Fruit fly (Drosophila melanogaster): ENCODE data around the gene SNF4Agamma.

SNF4Agamma gene

dm6 chr3R:21246492-21247061, 106.0 kb downstream of the SNF4Agamma start, which contains the start of gene ETHR (continued):
- TF ChIP-seq B-H1 (GFP tag; IDR thresholded peaks at IDR 0.05), result peak; percentile 43; the same call in 2 of the 3 replicates
- TF ChIP-seq onecut (GFP tag; IDR thresholded peaks at IDR 0.05), result peak; percentile 10; the same call in 1 of the 2 replicates
- peak; percentile 73 for TF ChIP-seq CG2678 (tag; optimal IDR thresholded peaks at IDR 0.05)
- no peak for TF ChIP-seq sqz (GFP tag; optimal IDR thresholded peaks at IDR 0.05)
- peak; percentile 35 for TF ChIP-seq BEAF-32 (GFP tag; optimal IDR thresholded peaks at IDR 0.05)
- TF ChIP-seq kah (GFP tag; optimal IDR thresholded peaks at IDR 0.05), result no peak
- peak; percentile 9 for TF ChIP-seq CG10209 (GFP tag; optimal IDR thresholded peaks at IDR 0.05)
- TF ChIP-seq CG6272 (GFP tag; IDR thresholded peaks at IDR 0.05), result no peak
- no peak for TF ChIP-seq CG2129 (GFP tag; IDR thresholded peaks at IDR 0.05; ENCODE audit: partially characterized antibody)
- peak; percentile 85 for TF ChIP-seq mirr (GFP tag; optimal IDR thresholded peaks at IDR 0.05)
- TF ChIP-seq Sry-δ (GFP tag; optimal IDR thresholded peaks at IDR 0.05), result no peak
- TF ChIP-seq lilli (GFP tag; optimal IDR thresholded peaks at IDR 0.05), result peak; percentile 34
- no peak for TF ChIP-seq corto (GFP tag; optimal IDR thresholded peaks at IDR 0.05)
- no peak for TF ChIP-seq pum (GFP tag; optimal IDR thresholded peaks at IDR 0.05)
- TF ChIP-seq Dp (GFP tag; optimal IDR thresholded peaks at IDR 0.05), result peak; percentile 69
- TF ChIP-seq CG6765 (GFP tag; optimal IDR thresholded peaks at IDR 0.05), result no peak
- TF ChIP-seq HLH3B (GFP tag; IDR thresholded peaks at IDR 0.05), result no peak
- TF ChIP-seq Mad (GFP tag; optimal IDR thresholded peaks at IDR 0.05), result no peak
- 0 out of 2 replicates have a peak, but pooled peaks have one; percentile 5 for TF ChIP-seq CG11247 (GFP tag; IDR thresholded peaks at IDR 0.05)
- TF ChIP-seq otp (GFP tag; IDR thresholded peaks at IDR 0.05), result no peak
- TF ChIP-seq CG15514 (GFP tag; optimal IDR thresholded peaks at IDR 0.05), result peak; percentile 45
- TF ChIP-seq CG9876 (GFP tag; optimal IDR thresholded peaks at IDR 0.05), result no peak
- TF ChIP-seq sens (GFP tag), result peak; percentile 38
- TF ChIP-seq Neu2 (GFP tag; optimal IDR thresholded peaks at IDR 0.05; ENCODE audit: borderline replicate concordance), result no peak
- TF ChIP-seq HmgD (GFP tag; optimal IDR thresholded peaks at IDR 0.05), result no peak
- TF ChIP-seq bsh (GFP tag; optimal IDR thresholded peaks at IDR 0.05), result no peak
- TF ChIP-seq sisA (GFP tag; IDR thresholded peaks at IDR 0.05), result no peak
- TF ChIP-seq az2 (GFP tag; optimal IDR thresholded peaks at IDR 0.05), result no peak
- no peak for TF ChIP-seq CG13624 (GFP tag; optimal IDR thresholded peaks at IDR 0.05)
- TF ChIP-seq nmo (GFP tag; optimal IDR thresholded peaks at IDR 0.05), result no peak
- no peak for TF ChIP-seq CG1603 (tag; optimal IDR thresholded peaks at IDR 0.05)
- no peak for TF ChIP-seq CG1602 (GFP tag; optimal IDR thresholded peaks at IDR 0.05)
- no peak for TF ChIP-seq eve (GFP tag; optimal IDR thresholded peaks at IDR 0.05)
- TF ChIP-seq Usf (GFP tag; optimal IDR thresholded peaks at IDR 0.05), result no peak
- TF ChIP-seq knrl (GFP tag; IDR thresholded peaks at IDR 0.05; ENCODE audit: partially characterized antibody), result no peak
- peak; percentile 30 for TF ChIP-seq NfI (GFP tag; optimal IDR thresholded peaks at IDR 0.05)
- peak; percentile 91 for TF ChIP-seq CG12769 (tag; optimal IDR thresholded peaks at IDR 0.05)
- no peak for TF ChIP-seq CG2199 (GFP tag; IDR thresholded peaks at IDR 0.05)
- no peak for TF ChIP-seq CG32772 (GFP tag; IDR thresholded peaks at IDR 0.05)
- no peak for TF ChIP-seq Tbp (GFP tag; optimal IDR thresholded peaks at IDR 0.05)
- TF ChIP-seq sc (optimal IDR thresholded peaks at IDR 0.05), result no peak
- no peak for TF ChIP-seq sc (GFP tag; optimal IDR thresholded peaks at IDR 0.05)
- no peak for TF ChIP-seq Abd-B (GFP tag; optimal IDR thresholded peaks at IDR 0.05)
- TF ChIP-seq shn (GFP tag; optimal IDR thresholded peaks at IDR 0.05), result no peak
- TF ChIP-seq CG10462 (GFP tag; optimal IDR thresholded peaks at IDR 0.05), result no peak
- TF ChIP-seq CG12104 (GFP tag; optimal IDR thresholded peaks at IDR 0.05), result peak; percentile 30
- TF ChIP-seq abd-A (tag; optimal IDR thresholded peaks at IDR 0.05), result no peak
- no peak for TF ChIP-seq CG2116 (GFP tag; optimal IDR thresholded peaks at IDR 0.05)
- TF ChIP-seq CG2202 (tag; optimal IDR thresholded peaks at IDR 0.05), result no peak
- TF ChIP-seq dysf (GFP tag; IDR thresholded peaks at IDR 0.05), result peak; percentile 29; the same call in 1 of the 3 replicates
- TF ChIP-seq rib (GFP tag; IDR thresholded peaks at IDR 0.05), result peak; percentile 80
